Worm (Caenorhabditis elegans): Measurements from ENCODE around the gene sas-1.
"Not testable (repeated sequence)": the region's sequence is repeated elsewhere in the genome, so short reads cannot be mapped to it uniquely, and the experiment has no call there.

ce11 chrIII:12665500-12665907 lies 33.8 kb upstream of the sas-1 start:
- not testable (repeated sequence) for TF ChIP-seq nhr-12, snpc-4 (tag; optimal IDR thresholded peaks at IDR 0.05)

All from whole organism, L3 larva.